Worm (Caenorhabditis elegans) whole organism, L4 larva: ENCODE data around the gene Y43F8B.22.

Source experiments
- D1046.2 ChIP-seq: fragments of 200-800 bp; sonication (Bioruptor generic); IDR thresholded peaks from 2 replicates; pipeline ENCODE4 v1.3.6; 2022; ENCODE audit warnings: missing genetic modification characterization, missing compliant biosample characterization
- F10B5.3 ChIP-seq: sonication (generic microtip); optimal IDR thresholded peaks from 2 replicates; lab custom pipeline; 2016; ENCODE audit warnings: mild to moderate bottlenecking, missing genetic modification characterization, missing compliant biosample characterization
- T20F7.1 ChIP-seq: fragments of 200-800 bp; sonication (Bioruptor generic); optimal IDR thresholded peaks from 2 replicates; lab custom pipeline; 2018; ENCODE audit warnings: mild to moderate bottlenecking, missing genetic modification characterization, missing compliant biosample characterization
- T26A8.4 ChIP-seq: fragments of 200-800 bp; sonication (Bioruptor generic); IDR thresholded peaks from 2 replicates; pipeline ENCODE4 v1.3.6; 2022; ENCODE audit warnings: missing genetic modification characterization, missing compliant biosample characterization
- Y105C5A.15 ChIP-seq: fragments of 200-800 bp; sonication (Bioruptor generic); IDR thresholded peaks from 2 replicates; pipeline ENCODE4 v1.3.6; 2022; ENCODE audit warnings: missing genetic modification characterization, missing compliant biosample characterization
- Y75B8A.6 ChIP-seq: fragments of 200-800 bp; sonication (Bioruptor generic); IDR thresholded peaks from 2 replicates; pipeline ENCODE4 v1.3.6; 2022; ENCODE audit warnings: missing genetic modification reagents, missing genetic modification characterization, missing compliant biosample characterization
- ZK337.2 ChIP-seq: fragments of 200-800 bp; sonication (Bioruptor generic); IDR thresholded peaks from 2 replicates; pipeline ENCODE4 v1.3.6; 2022; ENCODE audit warnings: missing genetic modification reagents, missing genetic modification characterization, missing compliant biosample characterization
- aha-1 ChIP-seq: fragments of 150-350 bp; peaks from one replicate; lab custom pipeline; 2014; ENCODE audit warnings: missing biosample characterization, missing genetic modification characterization
- aly-2 ChIP-seq: sonication (generic microtip); optimal IDR thresholded peaks from 2 replicates; lab custom pipeline; 2018; ENCODE audit warnings: missing biosample characterization, missing genetic modification characterization
- arid-1 ChIP-seq: fragments of 200-800 bp; sonication (Bioruptor generic); conservative IDR thresholded peaks from 2 replicates; pipeline ENCODE4 v1.3.6; 2022; ENCODE audit warnings: missing genetic modification reagents, missing genetic modification characterization, missing compliant biosample characterization
- ceh-20 ChIP-seq: fragments of 200-800 bp; sonication (Bioruptor generic); IDR thresholded peaks from 2 replicates; pipeline ENCODE4 v1.3.6; 2022; ENCODE audit warnings: missing genetic modification reagents, missing genetic modification characterization, missing compliant biosample characterization
- ceh-28 ChIP-seq: fragments of 150-350 bp; optimal IDR thresholded peaks from 2 replicates; lab custom pipeline; 2014; ENCODE audit warnings: missing biosample characterization, missing genetic modification reagents, missing genetic modification characterization
- ceh-32 ChIP-seq: sonication (generic microtip); optimal IDR thresholded peaks from 2 replicates; lab custom pipeline; 2016; ENCODE audit warnings: mild to moderate bottlenecking, missing genetic modification characterization, missing compliant biosample characterization; ENCODE audit not compliant: poor library complexity
- ceh-62 ChIP-seq: sonication (generic microtip); optimal IDR thresholded peaks from 2 replicates; lab custom pipeline; 2017; ENCODE audit warnings: missing biosample characterization, missing genetic modification characterization
- daf-12 ChIP-seq: fragments of 150-350 bp; optimal IDR thresholded peaks from 2 replicates; lab custom pipeline; 2014; ENCODE audit warnings: missing biosample characterization, missing genetic modification reagents, missing genetic modification characterization
- daf-16 ChIP-seq, 3 experiments: sonication (generic microtip); optimal IDR thresholded peaks; 2 replicates each; lab custom pipeline; 2016 to 2017; ENCODE audit warnings: missing genetic modification characterization in 3 of 3, missing genetic modification reagents in 3 of 3, mild to moderate bottlenecking in 2 of 3, missing compliant biosample characterization in 2 of 3, missing biosample characterization in 1 of 3, moderate library complexity in 1 of 3
- daf-19 ChIP-seq: fragments of 200-800 bp; sonication (Bioruptor generic); conservative IDR thresholded peaks from 2 replicates; pipeline ENCODE4 v1.3.6; 2022; ENCODE audit warnings: missing genetic modification characterization, missing compliant biosample characterization
- fkh-10 ChIP-seq: fragments of 150-350 bp; optimal IDR thresholded peaks from 2 replicates; lab custom pipeline; 2014; ENCODE audit warnings: missing biosample characterization, missing genetic modification reagents, missing genetic modification characterization
- fos-1 ChIP-seq: fragments of 150-350 bp; optimal IDR thresholded peaks from 2 replicates; lab custom pipeline; 2014; ENCODE audit warnings: missing biosample characterization, missing genetic modification characterization
- hlh-11 ChIP-seq: fragments of 200-800 bp; sonication (Bioruptor generic); optimal IDR thresholded peaks from 2 replicates; lab custom pipeline; 2018; ENCODE audit warnings: mild to moderate bottlenecking, missing genetic modification characterization, missing compliant biosample characterization
- jun-1 ChIP-seq: fragments of 150-350 bp; optimal IDR thresholded peaks from 2 replicates; lab custom pipeline; 2014; ENCODE audit warnings: missing biosample characterization, missing genetic modification reagents, missing genetic modification characterization
- lin-13 ChIP-seq: fragments of 150-350 bp; optimal IDR thresholded peaks from 2 replicates; lab custom pipeline; 2014; ENCODE audit warnings: missing biosample characterization, missing genetic modification reagents, missing genetic modification characterization
- lin-38 ChIP-seq: fragments of 200-800 bp; sonication (Bioruptor generic); IDR thresholded peaks from 2 replicates; pipeline ENCODE4 v1.3.6; 2022; ENCODE audit warnings: missing genetic modification reagents, missing genetic modification characterization, missing compliant biosample characterization
- lir-3 ChIP-seq: sonication (generic microtip); optimal IDR thresholded peaks from 2 replicates; lab custom pipeline; 2016; ENCODE audit warnings: mild to moderate bottlenecking, missing genetic modification characterization, missing compliant biosample characterization
- lsy-2 ChIP-seq, 2 experiments: fragments of 150-350 bp in 1 of 2; sonication (generic microtip) in 1 of 2; optimal IDR thresholded peaks; 2 replicates each; lab custom pipeline; 2014 to 2017; ENCODE audit warnings: missing biosample characterization in 2 of 2, missing genetic modification characterization in 2 of 2
- madf-9 ChIP-seq: fragments of 200-800 bp; sonication (Bioruptor generic); conservative IDR thresholded peaks from 2 replicates; pipeline ENCODE4 v1.3.6; 2022; ENCODE audit warnings: missing genetic modification reagents, missing genetic modification characterization, missing compliant biosample characterization
- mdt-29 ChIP-seq: fragments of 200-800 bp; sonication (Bioruptor generic); IDR thresholded peaks from 2 replicates; pipeline ENCODE4 v1.3.6; 2022; ENCODE audit warnings: missing genetic modification reagents, missing genetic modification characterization, missing compliant biosample characterization
- mxl-2 ChIP-seq: fragments of 200-800 bp; sonication (Bioruptor generic); conservative IDR thresholded peaks from 2 replicates; pipeline ENCODE4 v1.3.6; 2022; ENCODE audit warnings: missing genetic modification reagents, missing genetic modification characterization, missing compliant biosample characterization
- nhr-10 ChIP-seq: fragments of 150-350 bp; optimal IDR thresholded peaks from 2 replicates; lab custom pipeline; 2014; ENCODE audit warnings: missing biosample characterization, missing genetic modification characterization
- nhr-11 ChIP-seq: fragments of 150-350 bp; optimal IDR thresholded peaks from 2 replicates; lab custom pipeline; 2014; ENCODE audit warnings: missing biosample characterization, missing genetic modification characterization
- nhr-111 ChIP-seq: fragments of 200-800 bp; sonication (Bioruptor generic); optimal IDR thresholded peaks from 2 replicates; lab custom pipeline; 2018; ENCODE audit warnings: mild to moderate bottlenecking, missing genetic modification characterization, missing compliant biosample characterization
- nhr-25 ChIP-seq: sonication (generic microtip); optimal IDR thresholded peaks from 2 replicates; lab custom pipeline; 2017; ENCODE audit warnings: missing genetic modification characterization, mild to moderate bottlenecking, missing compliant biosample characterization, antibody characterized with exemption, moderate library complexity, borderline replicate concordance; ENCODE audit not compliant: insufficient read depth
- nhr-42 ChIP-seq: fragments of 200-800 bp; sonication (Bioruptor generic); IDR thresholded peaks from 2 replicates; pipeline ENCODE4 v1.3.6; 2022; ENCODE audit warnings: missing genetic modification characterization, missing compliant biosample characterization
- nhr-48 ChIP-seq: sonication (generic microtip); optimal IDR thresholded peaks from 2 replicates; lab custom pipeline; 2016; ENCODE audit warnings: mild to moderate bottlenecking, missing genetic modification characterization, missing compliant biosample characterization
- nhr-6 ChIP-seq: fragments of 150-350 bp; optimal IDR thresholded peaks from 2 replicates; lab custom pipeline; 2014; ENCODE audit warnings: missing biosample characterization, missing genetic modification characterization
- nhr-76 ChIP-seq: fragments of 150-350 bp; optimal IDR thresholded peaks from 2 replicates; lab custom pipeline; 2014; ENCODE audit warnings: missing biosample characterization, missing genetic modification characterization
- pha-4 ChIP-seq, 2 experiments: fragments of 150-350 bp in 1 of 2; fragments of 200-800 bp in 1 of 2; sonication (Bioruptor generic) in 1 of 2; IDR thresholded peaks in 1 of 2; optimal IDR thresholded peaks in 1 of 2; 2 replicates each; pipeline versions ENCODE4 v1.3.6 to Lab custom; 2014 to 2022; ENCODE audit warnings: missing genetic modification characterization in 2 of 2, missing genetic modification reagents in 2 of 2, missing biosample characterization in 1 of 2, missing compliant biosample characterization in 1 of 2
- rbr-2 ChIP-seq: sonication (generic microtip); optimal IDR thresholded peaks from 2 replicates; lab custom pipeline; 2016; ENCODE audit warnings: missing genotype, missing genetic modification characterization, missing compliant biosample characterization
- sdz-12 ChIP-seq: fragments of 200-800 bp; sonication (Bioruptor generic); optimal IDR thresholded peaks from 2 replicates; lab custom pipeline; 2018; ENCODE audit warnings: mild to moderate bottlenecking, missing genetic modification characterization, missing compliant biosample characterization
- set-16 ChIP-seq: fragments of 200-800 bp; sonication (Bioruptor generic); IDR thresholded peaks from 2 replicates; pipeline ENCODE4 v1.3.6; 2022; ENCODE audit warnings: missing genetic modification reagents, missing genetic modification characterization, missing compliant biosample characterization
- skn-1 ChIP-seq: fragments of 150-350 bp; optimal IDR thresholded peaks from 2 replicates; lab custom pipeline; 2014; ENCODE audit warnings: missing biosample characterization, missing genetic modification characterization
- snpc-4 ChIP-seq: fragments of 150-350 bp; optimal IDR thresholded peaks from 2 replicates; lab custom pipeline; 2014; ENCODE audit warnings: missing biosample characterization, missing genetic modification characterization
- spr-3 ChIP-seq: fragments of 200-800 bp; sonication (Bioruptor generic); optimal IDR thresholded peaks from 2 replicates; lab custom pipeline; 2018; ENCODE audit warnings: mild to moderate bottlenecking, missing genetic modification characterization, missing compliant biosample characterization
- tra-1 ChIP-seq: fragments of 200-800 bp; sonication (Bioruptor generic); IDR thresholded peaks from 2 replicates; pipeline ENCODE4 v1.3.6; 2022; ENCODE audit warnings: missing genetic modification reagents, missing genetic modification characterization, missing compliant biosample characterization
- unc-39 ChIP-seq: sonication (generic microtip); optimal IDR thresholded peaks from 2 replicates; lab custom pipeline; 2017; ENCODE audit warnings: missing biosample characterization, missing genetic modification characterization
- zfp-2 ChIP-seq: sonication (generic microtip); optimal IDR thresholded peaks from 2 replicates; lab custom pipeline; 2016; ENCODE audit warnings: mild to moderate bottlenecking, missing genetic modification characterization, missing compliant biosample characterization
- zfp-3 ChIP-seq: fragments of 200-800 bp; sonication (Bioruptor generic); conservative IDR thresholded peaks from 2 replicates; pipeline ENCODE4 v1.3.6; 2022; ENCODE audit warnings: missing genetic modification reagents, missing genetic modification characterization, missing compliant biosample characterization

The Y43F8B.22 gene

DNA sequence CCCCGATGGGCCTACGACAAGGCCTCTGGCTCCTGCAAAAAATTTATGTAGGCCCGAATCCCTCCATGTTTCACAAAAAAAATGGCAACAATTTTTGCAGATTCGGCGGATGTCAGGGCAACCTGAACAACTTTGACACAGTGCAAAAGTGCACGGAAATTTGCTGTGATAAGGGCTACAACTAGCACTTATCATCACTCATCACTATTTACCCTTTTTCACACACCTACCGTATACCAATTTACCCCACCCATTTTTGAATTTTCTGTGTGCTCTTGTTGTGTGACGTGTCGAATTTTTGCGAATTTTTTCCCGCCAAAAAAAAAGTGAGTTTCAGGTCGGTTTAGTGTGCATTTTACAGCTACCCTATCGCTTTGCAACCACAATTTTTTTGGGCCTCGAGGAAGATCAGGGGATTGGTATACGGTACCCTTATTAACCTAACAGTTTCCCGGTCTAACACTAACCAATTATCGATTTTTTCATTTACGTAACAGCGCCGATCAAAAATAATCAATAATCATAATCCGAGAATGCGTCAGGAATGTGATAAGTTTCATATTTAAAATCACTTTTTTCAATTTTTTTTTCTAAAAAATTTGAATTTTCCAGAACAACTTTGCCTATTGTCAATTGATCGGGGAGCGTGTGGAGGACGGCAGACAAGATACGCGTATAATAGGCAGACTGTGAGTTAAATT, 36.0 kb downstream of the Y43F8B.22 start (continued):
- no peak for TF ChIP-seq F10B5.3 (tag; lab: Kevin White, UChicago)
- TF ChIP-seq aha-1 (tag; lab: Kevin White, UChicago) = no peak
- TF ChIP-seq arid-1 = no peak
- no peak for TF ChIP-seq zfp-3 (GFP tag; lab: Robert Waterston, UW)
- TF ChIP-seq mdt-29 (GFP tag; lab: Robert Waterston, UW) = no peak
- no peak for TF ChIP-seq daf-19 (GFP tag; lab: Robert Waterston, UW)

- no peak for TF ChIP-seq nhr-25 (tag; lab: Kevin White, UChicago)
- TF ChIP-seq tra-1 (GFP tag; lab: Robert Waterston, UW) = peak; percentile 37; the same call in 1 of the 2 replicates
- no peak for TF ChIP-seq fkh-10 (GFP tag; lab: Kevin White, UChicago)
- TF ChIP-seq nhr-6 (tag; lab: Kevin White, UChicago) = no peak
- TF ChIP-seq nhr-48 = peak; percentile 21
- TF ChIP-seq hlh-11 (tag; lab: Kevin White, UChicago) = peak; percentile 31
- TF ChIP-seq daf-12 = no peak
- TF ChIP-seq lin-38 (GFP tag; lab: Robert Waterston, UW) = peak; percentile 63
- TF ChIP-seq T26A8.4 = peak; percentile 96
- peak in 1 of 2 experiments; percentile 72 for TF ChIP-seq lsy-2 (tag; optimal IDR thresholded peaks at IDR 0.05; lab: Kevin White, UChicago)
- TF ChIP-seq zfp-2 (tag; lab: Kevin White, UChicago) = no peak
- peak; percentile 8 for TF ChIP-seq rbr-2 (tag; lab: Kevin White, UChicago)
- TF ChIP-seq lin-13 (GFP tag; lab: Kevin White, UChicago) = no peak
- 0 out of 2 replicates have a peak, but pooled peaks have one; percentile 12 for TF ChIP-seq nhr-42 (GFP tag; lab: Robert Waterston, UW)
- TF ChIP-seq ceh-28 (tag; lab: Kevin White, UChicago) = no peak
- TF ChIP-seq nhr-10 = no peak
- no peak for TF ChIP-seq ceh-62
- no peak for TF ChIP-seq ceh-32 (tag; lab: Kevin White, UChicago)
- TF ChIP-seq ceh-20 = peak; percentile 73
- no peak for TF ChIP-seq sdz-12
- no peak for TF ChIP-seq unc-39 (tag; lab: Kevin White, UChicago)
- no peak for TF ChIP-seq daf-19 (GFP tag; lab: Robert Waterston, UW)
- TF ChIP-seq fos-1 (tag; lab: Kevin White, UChicago) = no peak
- no peak for TF ChIP-seq skn-1 (tag; lab: Kevin White, UChicago)
- no peak for TF ChIP-seq nhr-111
- peak; percentile 33 for TF ChIP-seq spr-3 (GFP tag; lab: Kevin White, UChicago)
- TF ChIP-seq mdt-29 (GFP tag; lab: Robert Waterston, UW) = 0 out of 2 replicates have a peak, but pooled peaks have one; percentile 58
- no peak for TF ChIP-seq nhr-76 (tag; lab: Kevin White, UChicago)
- peak; percentile 71; the same call in 1 of the 2 replicates for TF ChIP-seq mxl-2 (GFP tag; lab: Robert Waterston, UW)
- TF ChIP-seq D1046.2 (GFP tag; lab: Robert Waterston, UW) = peak; percentile 82
- peak; percentile 54 for TF ChIP-seq madf-9 (GFP tag; lab: Robert Waterston, UW)
- no peak for TF ChIP-seq aly-2 (tag; lab: Kevin White, UChicago)
- no peak for TF ChIP-seq set-16 (GFP tag; lab: Robert Waterston, UW)
- TF ChIP-seq daf-16 (GFP tag; optimal IDR thresholded peaks at IDR 0.05; lab: Kevin White, UChicago) = no peak
- TF ChIP-seq daf-16 (tag; optimal IDR thresholded peaks at IDR 0.05; lab: Kevin White, UChicago) = no peak
- TF ChIP-seq nhr-11 (tag; lab: Kevin White, UChicago) = no peak
- no peak for TF ChIP-seq lir-3 (tag; lab: Kevin White, UChicago)
- TF ChIP-seq T20F7.1 = no peak
- TF ChIP-seq ZK337.2 (GFP tag; lab: Robert Waterston, UW) = peak; percentile 62; the same call in 1 of the 2 replicates
- no peak for TF ChIP-seq jun-1 (tag; lab: Kevin White, UChicago)
- peak; percentile 79; the same call in 1 of the 2 replicates for TF ChIP-seq arid-1
- no peak for TF ChIP-seq snpc-4 (tag; lab: Kevin White, UChicago)
- peak; percentile 69 for TF ChIP-seq pha-4 (GFP tag; IDR thresholded peaks at IDR 0.05; lab: Robert Waterston, UW)
- no peak for TF ChIP-seq pha-4 (tag; optimal IDR thresholded peaks at IDR 0.05; lab: Kevin White, UChicago)
- TF ChIP-seq Y75B8A.6 = no peak
- peak; percentile 80; the same call in 1 of the 2 replicates for TF ChIP-seq Y105C5A.15 (GFP tag; lab: Robert Waterston, UW)
These were observed 36.9 kb downstream of the Y43F8B.22 start for ce11 chrV:19519511-19519934.
